Worm (Caenorhabditis elegans): ENCODE results near the gene F19B6.3.

F19B6.3 gene

DNA sequence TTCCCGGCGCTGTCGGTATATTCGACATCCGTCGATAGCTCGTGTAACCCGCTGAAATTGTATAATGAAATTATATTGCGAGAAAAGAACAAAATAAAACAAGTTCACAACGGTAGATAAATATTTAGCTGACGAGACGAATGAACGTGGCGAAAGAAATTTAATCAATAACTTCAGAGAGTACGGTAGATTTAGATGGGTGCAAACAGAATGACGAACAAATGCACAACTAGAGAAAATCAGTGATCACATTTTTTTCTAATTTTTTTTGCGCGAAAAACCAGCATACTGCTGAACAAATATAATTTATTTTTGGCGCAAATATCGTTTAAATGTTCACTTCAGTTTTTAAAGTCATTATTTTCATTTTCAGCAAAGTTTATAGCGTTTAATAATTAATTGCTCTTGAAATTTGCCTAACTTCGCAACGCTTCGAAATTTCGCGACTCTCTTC lies 33.7 kb downstream of the F19B6.3 start, which contains the start of gene sec-24.2:
Gene sec-24.2 (minus strand): TSS at position 51 of the 454 bp plus-strand sequence.
- TF ChIP-seq pqm-1 (tag; optimal IDR thresholded peaks at IDR 0.05) (no peak), mxl-2 (GFP tag; conservative IDR thresholded peaks at IDR 0.05) (no peak), unc-130 (GFP tag; optimal IDR thresholded peaks at IDR 0.05) (peak; percentile 1), F44E2.7 (GFP tag; IDR thresholded peaks at IDR 0.05) (no peak)

DNA sequence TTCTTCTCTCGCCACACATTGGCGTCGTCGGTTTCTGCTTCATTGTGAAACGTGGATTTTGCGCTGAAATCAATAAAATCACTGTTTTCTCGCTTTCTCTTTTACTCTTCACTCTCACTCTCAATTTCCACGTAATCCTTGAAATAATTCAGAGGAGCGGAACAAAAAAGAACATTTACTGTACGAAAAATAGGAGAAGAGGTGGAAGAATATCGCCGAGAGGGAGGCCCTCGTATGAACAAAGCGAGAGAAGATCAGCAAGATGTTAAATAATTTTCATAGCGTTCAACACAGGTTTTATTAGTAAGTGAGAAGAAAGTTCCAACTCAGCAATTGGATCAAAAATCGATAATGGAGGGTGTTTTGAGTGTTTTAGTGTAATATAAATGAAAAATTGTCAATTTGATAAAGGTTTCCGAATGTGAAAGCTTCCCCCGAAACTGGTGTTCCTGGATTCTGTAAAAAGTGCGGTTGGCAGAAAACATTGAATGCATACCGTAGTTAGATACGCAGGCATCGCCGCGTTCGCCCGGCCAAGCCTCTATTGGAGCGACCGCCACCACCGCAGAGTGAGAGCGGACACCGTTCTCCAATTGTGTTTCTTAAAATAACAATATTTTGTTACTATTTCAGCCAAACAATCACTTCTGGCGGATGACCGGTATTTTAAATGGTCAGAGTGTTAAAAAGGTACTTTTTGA lies 34.5 kb downstream of the F19B6.3 start, which contains the start of the genes ccr-4 and ZC518.8:
Gene ccr-4 (plus strand): TSS at position 151 of the 701 bp plus-strand sequence.
Gene ZC518.8 (minus strand): TSS at position 517 of the 701 bp plus-strand sequence.
- TF ChIP-seq fkh-10 (GFP tag; optimal IDR thresholded peaks at IDR 0.05) = no peak
- no peak for TF ChIP-seq ctbp-1 (GFP tag; IDR thresholded peaks at IDR 0.05)
- no peak for TF ChIP-seq lin-1 (GFP tag; IDR thresholded peaks at IDR 0.05)
- no peak for TF ChIP-seq saeg-2 (GFP tag; IDR thresholded peaks at IDR 0.05)
- no peak for TF ChIP-seq ama-1 (optimal IDR thresholded peaks at IDR 0.05)
- no peak for TF ChIP-seq ceh-20 (GFP tag; IDR thresholded peaks at IDR 0.05)
- TF ChIP-seq Y5F2A.4 (GFP tag; optimal IDR thresholded peaks at IDR 0.05) = no peak
- no peak for TF ChIP-seq egl-27 (tag; optimal IDR thresholded peaks at IDR 0.05)
- no peak for TF ChIP-seq daf-16 (GFP tag; optimal IDR thresholded peaks at IDR 0.05)
- TF ChIP-seq daf-16 (tag; optimal IDR thresholded peaks at IDR 0.05) = peak; percentile 21
- no peak for TF ChIP-seq jun-1 (tag; optimal IDR thresholded peaks at IDR 0.05)
- TF ChIP-seq vab-7 (GFP tag; IDR thresholded peaks at IDR 0.05) = no peak
- TF ChIP-seq nhr-77 (tag; optimal IDR thresholded peaks at IDR 0.05) = no peak
- peak; percentile 8 for TF ChIP-seq lin-13 (GFP tag; optimal IDR thresholded peaks at IDR 0.05)
- TF ChIP-seq hlh-11 (tag; optimal IDR thresholded peaks at IDR 0.05) = peak; percentile 26
- no peak for TF ChIP-seq arid-1 (GFP tag; conservative IDR thresholded peaks at IDR 0.05)
- no peak for TF ChIP-seq ztf-11 (tag; optimal IDR thresholded peaks at IDR 0.05)
- TF ChIP-seq spr-3 (GFP tag; optimal IDR thresholded peaks at IDR 0.05) = no peak
- TF ChIP-seq F26F4.8 (GFP tag; conservative IDR thresholded peaks at IDR 0.05) = no peak
- TF ChIP-seq daf-8 (GFP tag; IDR thresholded peaks at IDR 0.05) = no peak
- TF ChIP-seq lin-15B (tag; optimal IDR thresholded peaks at IDR 0.05) = no peak
- TF ChIP-seq php-3 (GFP tag; IDR thresholded peaks at IDR 0.05) = no peak
- no peak for TF ChIP-seq mdl-1 (tag; optimal IDR thresholded peaks at IDR 0.05)
- no peak for TF ChIP-seq snpc-4 (tag; optimal IDR thresholded peaks at IDR 0.05)
- no peak for TF ChIP-seq nhr-42 (GFP tag; IDR thresholded peaks at IDR 0.05)
- no peak for TF ChIP-seq tag-97 (GFP tag; IDR thresholded peaks at IDR 0.05)
- TF ChIP-seq lin-38 (GFP tag; IDR thresholded peaks at IDR 0.05) = no peak
- TF ChIP-seq daf-19 (GFP tag; conservative IDR thresholded peaks at IDR 0.05) = no peak
- no peak for TF ChIP-seq nhr-6 (tag; optimal IDR thresholded peaks at IDR 0.05)
- TF ChIP-seq zip-2 (tag; optimal IDR thresholded peaks at IDR 0.05) = no peak
- no peak for TF ChIP-seq zip-11 (GFP tag; IDR thresholded peaks at IDR 0.05)
- TF ChIP-seq ztf-7 (tag; optimal IDR thresholded peaks at IDR 0.05) = no peak
- TF ChIP-seq ZK337.2 (GFP tag; IDR thresholded peaks at IDR 0.05) = no peak
- no peak for TF ChIP-seq dve-1 (tag; optimal IDR thresholded peaks at IDR 0.05; ENCODE audit: insufficient read depth)
- no peak for TF ChIP-seq sdz-12 (GFP tag; optimal IDR thresholded peaks at IDR 0.05)
- peak; percentile 47 for TF ChIP-seq mxl-3 (GFP tag; optimal IDR thresholded peaks at IDR 0.05)
- TF ChIP-seq ZK546.5 (tag; optimal IDR thresholded peaks at IDR 0.05) = peak in 1 of 2 experiments; percentile 65
- TF ChIP-seq daf-12 (tag; optimal IDR thresholded peaks at IDR 0.05) = no peak
- TF ChIP-seq dpl-1 (GFP tag; optimal IDR thresholded peaks at IDR 0.05) = no peak
- TF ChIP-seq unc-130 (GFP tag; optimal IDR thresholded peaks at IDR 0.05) = no peak
- TF ChIP-seq nhr-28 (tag; optimal IDR thresholded peaks at IDR 0.05) = no peak
- peak; percentile 25 to 89 for TF ChIP-seq lsy-2 (tag; optimal IDR thresholded peaks at IDR 0.05)
- no peak for TF ChIP-seq nhr-76 (tag; optimal IDR thresholded peaks at IDR 0.05)
- TF ChIP-seq lin-29 (GFP tag; IDR thresholded peaks at IDR 0.05) = no peak
- TF ChIP-seq F10B5.3 (tag; optimal IDR thresholded peaks at IDR 0.05) = no peak
- no peak for TF ChIP-seq zag-1 (tag; optimal IDR thresholded peaks at IDR 0.05)
- no peak for TF ChIP-seq mep-1 (tag; optimal IDR thresholded peaks at IDR 0.05)
